Fruit fly (Drosophila melanogaster) whole organism, embryonic: Measurements from ENCODE around the gene Edg91.

Source experiments
- ATbp ChIP-seq: fragments of 200-800 bp; sonication (Bioruptor generic); optimal IDR thresholded peaks from 2 replicates; lab custom pipeline; 2017; ENCODE audit warnings: missing biosample characterization, mild to moderate bottlenecking, missing genetic modification characterization, missing genetic modification reagents
- Abd-B ChIP-seq: fragments of 200-800 bp; sonication (Bioruptor generic); optimal IDR thresholded peaks from 2 replicates; lab custom pipeline; 2018; ENCODE audit warnings: missing biosample characterization, mild to moderate bottlenecking, missing genetic modification characterization, moderate library complexity
- CG10209 ChIP-seq: fragments of 200-800 bp; sonication (Bioruptor generic); optimal IDR thresholded peaks from 3 replicates; lab custom pipeline; 2017; ENCODE audit warnings: missing biosample characterization, mild to moderate bottlenecking, missing genetic modification characterization, missing genetic modification reagents
- CG11456 ChIP-seq: fragments of 200-800 bp; sonication (Bioruptor generic); IDR thresholded peaks from 3 replicates; pipeline ENCODE4 v1.3.6; 2022; ENCODE audit warnings: missing biosample characterization, missing genetic modification characterization
- CG11560 ChIP-seq: fragments of 200-800 bp; sonication (Bioruptor generic); IDR thresholded peaks from 3 replicates; pipeline ENCODE4 v1.3.6; 2022; ENCODE audit warnings: missing biosample characterization, missing genetic modification characterization
- CG13296 ChIP-seq: fragments of 200-800 bp; sonication (Bioruptor generic); optimal IDR thresholded peaks from 3 replicates; lab custom pipeline; 2018; ENCODE audit warnings: missing biosample characterization, mild to moderate bottlenecking, missing genetic modification characterization
- CG14860 ChIP-seq: fragments of 200-800 bp; sonication (Bioruptor generic); IDR thresholded peaks from 3 replicates; pipeline ENCODE4 v1.3.6; 2022; ENCODE audit warnings: missing biosample characterization, missing genetic modification characterization; ENCODE audit not compliant: partially characterized antibody
- CG3838 ChIP-seq: fragments of 200-800 bp; sonication (Bioruptor generic); optimal IDR thresholded peaks from 3 replicates; lab custom pipeline; 2016; ENCODE audit warnings: missing biosample characterization, missing genetic modification characterization
- CG4707 ChIP-seq: fragments of 200-800 bp; sonication (Bioruptor generic); optimal IDR thresholded peaks from 2 replicates; lab custom pipeline; 2018; ENCODE audit warnings: missing biosample characterization, mild to moderate bottlenecking, missing genetic modification characterization, moderate library complexity
- CG9876 ChIP-seq: fragments of 200-800 bp; sonication (Bioruptor generic); optimal IDR thresholded peaks from 2 replicates; lab custom pipeline; 2016; ENCODE audit warnings: missing biosample characterization, missing genetic modification characterization
- D ChIP-seq, 2 experiments: fragments of 200-800 bp in 1 of 2; fragments of >200 bp in 1 of 2; sonication (Bioruptor generic) in 1 of 2; optimal IDR thresholded peaks; 2 replicates in 1 of 2; 3 replicates in 1 of 2; lab custom pipeline; 2017; ENCODE audit warnings: mild to moderate bottlenecking in 1 of 2, missing biosample characterization in 1 of 2, missing genetic modification characterization in 1 of 2, missing genetic modification reagents in 1 of 2
- Dbx ChIP-seq: fragments of 200-800 bp; sonication (Bioruptor generic); IDR thresholded peaks from 3 replicates; pipeline ENCODE4 v1.3.6; 2022; ENCODE audit warnings: missing biosample characterization, missing genetic modification characterization
- Doc3 ChIP-seq: fragments of 200-800 bp; sonication (Bioruptor generic); IDR thresholded peaks from 3 replicates; pipeline ENCODE4 v1.3.6; 2022; ENCODE audit warnings: missing biosample characterization, missing genetic modification characterization; ENCODE audit not compliant: partially characterized antibody
- E2f1 ChIP-seq: fragments of 200-800 bp; sonication (Bioruptor generic); IDR thresholded peaks from 2 replicates; pipeline ENCODE4 v1.3.6; 2022; ENCODE audit warnings: missing biosample characterization, missing genetic modification characterization
- Ets65A ChIP-seq: fragments of 200-800 bp; sonication (Bioruptor generic); peaks from one replicate; lab custom pipeline; 2016; ENCODE audit warnings: missing biosample characterization, missing genetic modification characterization
- HLH3B ChIP-seq: fragments of 200-800 bp; sonication (Bioruptor generic); IDR thresholded peaks from 2 replicates; pipeline ENCODE4 v1.3.6; 2022; ENCODE audit warnings: missing biosample characterization, missing genetic modification characterization
- Hsf ChIP-seq: fragments of 200-800 bp; sonication (Bioruptor generic); optimal IDR thresholded peaks from 3 replicates; lab custom pipeline; 2016; ENCODE audit warnings: missing biosample characterization, missing genetic modification characterization
- Med ChIP-seq: fragments of 200-800 bp; sonication (Bioruptor generic); peaks from one replicate; lab custom pipeline; 2016; ENCODE audit warnings: missing biosample characterization, missing genetic modification characterization, mild to moderate bottlenecking, inconsistent platforms, moderate library complexity
- Nf-YB ChIP-seq: fragments of 200-800 bp; sonication (Bioruptor generic); optimal IDR thresholded peaks from 3 replicates; lab custom pipeline; 2019; ENCODE audit warnings: missing biosample characterization, mild to moderate bottlenecking, missing genetic modification characterization, moderate library complexity
- Nf-YC ChIP-seq: fragments of 200-800 bp; optimal IDR thresholded peaks from 3 replicates; lab custom pipeline; 2019; ENCODE audit warnings: missing biosample characterization, mild to moderate bottlenecking, missing genetic modification characterization, moderate library complexity
- Opbp ChIP-seq: fragments of 200-800 bp; sonication (Bioruptor generic); IDR thresholded peaks from 3 replicates; pipeline ENCODE4 v1.3.6; 2022; ENCODE audit warnings: missing biosample characterization, missing genetic modification characterization; ENCODE audit not compliant: partially characterized antibody
- Sry-δ ChIP-seq: fragments of 200-800 bp; sonication (Bioruptor generic); optimal IDR thresholded peaks from 2 replicates; lab custom pipeline; 2016; ENCODE audit warnings: missing biosample characterization, missing genetic modification characterization
- aop ChIP-seq: fragments of 200-800 bp; sonication (Bioruptor generic); IDR thresholded peaks from 2 replicates; pipeline ENCODE4 v1.3.6; 2022; ENCODE audit warnings: missing biosample characterization, missing genetic modification characterization
- bbx ChIP-seq: fragments of 200-800 bp; sonication (Bioruptor generic); IDR thresholded peaks from 2 replicates; pipeline ENCODE4 v1.3.6; 2022; ENCODE audit warnings: missing biosample characterization, missing genetic modification characterization; ENCODE audit not compliant: partially characterized antibody
- bowl ChIP-seq: fragments of 200-800 bp; sonication (Bioruptor generic); IDR thresholded peaks from 2 replicates; pipeline ENCODE4 v1.3.6; 2022; ENCODE audit warnings: missing biosample characterization, missing genetic modification characterization
- disco-r ChIP-seq: fragments of 200-800 bp; sonication (Bioruptor generic); optimal IDR thresholded peaks from 2 replicates; lab custom pipeline; 2016; ENCODE audit warnings: missing biosample characterization, missing genetic modification characterization
- hb ChIP-seq: fragments of 200-800 bp; sonication (Bioruptor generic); IDR thresholded peaks from 3 replicates; pipeline ENCODE4 v1.3.6; 2022; ENCODE audit warnings: missing biosample characterization, missing genetic modification characterization; ENCODE audit not compliant: partially characterized antibody
- her ChIP-seq: fragments of 200-800 bp; sonication (Bioruptor generic); optimal IDR thresholded peaks from 2 replicates; lab custom pipeline; 2016; ENCODE audit warnings: missing biosample characterization, missing genetic modification characterization
- lmd ChIP-seq: fragments of 200-800 bp; sonication (Bioruptor generic); IDR thresholded peaks from 2 replicates; pipeline ENCODE4 v1.3.6; 2022; ENCODE audit warnings: missing biosample characterization, missing genetic modification characterization
- maf-S ChIP-seq: fragments of 200-800 bp; sonication (Bioruptor generic); optimal IDR thresholded peaks from 2 replicates; lab custom pipeline; 2016; ENCODE audit warnings: missing biosample characterization, missing genetic modification characterization
- pfk ChIP-seq: fragments of 200-800 bp; sonication (Bioruptor generic); optimal IDR thresholded peaks from 2 replicates; lab custom pipeline; 2018; ENCODE audit warnings: missing biosample characterization, mild to moderate bottlenecking, missing genetic modification characterization, moderate library complexity
- pho ChIP-seq: fragments of 200-800 bp; sonication (Bioruptor generic); optimal IDR thresholded peaks from 2 replicates; lab custom pipeline; 2016; ENCODE audit warnings: missing biosample characterization, missing genetic modification characterization
- prd ChIP-seq, 3 experiments: fragments of >200 bp in 2 of 3; fragments of 200-800 bp in 1 of 3; sonication (Bioruptor generic) in 1 of 3; optimal IDR thresholded peaks in 2 of 3; IDR thresholded peaks in 1 of 3; 2 replicates in 2 of 3; 3 replicates in 1 of 3; pipeline versions ENCODE4 v1.3.6 to Lab custom; 2017 to 2022; ENCODE audit warnings: missing biosample characterization in 1 of 3, missing genetic modification characterization in 1 of 3
- schlank ChIP-seq: fragments of 200-800 bp; sonication (Bioruptor generic); optimal IDR thresholded peaks from 2 replicates; lab custom pipeline; 2018; ENCODE audit warnings: missing biosample characterization, mild to moderate bottlenecking, missing genetic modification characterization
- sisA ChIP-seq: fragments of 200-800 bp; sonication (Bioruptor generic); IDR thresholded peaks from 2 replicates; pipeline ENCODE4 v1.3.6; 2022; ENCODE audit warnings: missing biosample characterization, missing genetic modification characterization
- tin ChIP-seq: fragments of 200-800 bp; sonication (Bioruptor generic); optimal IDR thresholded peaks from 3 replicates; lab custom pipeline; 2016; ENCODE audit warnings: missing biosample characterization, missing genetic modification characterization
- z ChIP-seq: fragments of 200-800 bp; sonication (Bioruptor generic); IDR thresholded peaks from 3 replicates; pipeline ENCODE4 v1.3.6; 2022; ENCODE audit warnings: missing biosample characterization, missing genetic modification characterization

Edg91 gene

dm6 chr3R:17603717-17604116 is 7.6 kb downstream of the Edg91 start (continued):
- 0 out of 2 replicates have a peak, but pooled peaks have one; percentile 35 for TF ChIP-seq bbx (GFP tag; lab: Robert Waterston, UW)

dm6 chr3R:17602974-17603373 is 8.3 kb downstream of the Edg91 start:
- TF ChIP-seq prd (optimal IDR thresholded peaks at IDR 0.05; lab: Kevin White, UChicago) (no peak), prd (GFP tag; IDR thresholded peaks at IDR 0.05; lab: Robert Waterston, UW) (0 out of 3 replicates have a peak, but pooled peaks have one; percentile 9), Dbx (GFP tag; lab: Robert Waterston, UW) (no peak), Ets65A (GFP tag; lab: Kevin White, UChicago) (peak; percentile 18), D (optimal IDR thresholded peaks at IDR 0.05; lab: Kevin White, UChicago) (peak; percentile 95), D (GFP tag; optimal IDR thresholded peaks at IDR 0.05; lab: Kevin White, UChicago) (no peak), disco-r (GFP tag; lab: Kevin White, UChicago) (no peak), Opbp (0 out of 3 replicates have a peak, but pooled peaks have one; percentile 9)

- TF ChIP-seq Nf-YC (tag; lab: Kevin White, UChicago) (peak; percentile 53), Nf-YB (GFP tag; lab: Kevin White, UChicago) (peak; percentile 72), Med (GFP tag; lab: Kevin White, UChicago) (peak; percentile 36), HLH3B (GFP tag; lab: Robert Waterston, UW) (no peak)
Observed at dm6 chr3R:17601866-17602265, 9.4 kb downstream of the Edg91 start.

dm6 chr3R:17599695-17600094 is 11.6 kb downstream of the Edg91 start:
- TF ChIP-seq lmd (GFP tag; lab: Robert Waterston, UW), result peak; percentile 6; the same call in 1 of the 2 replicates
- no peak for TF ChIP-seq Abd-B (GFP tag; lab: Kevin White, UChicago)
- peak; percentile 79 for TF ChIP-seq Nf-YC (tag; lab: Kevin White, UChicago)
- TF ChIP-seq CG14860 (GFP tag; lab: Robert Waterston, UW), result no peak
- TF ChIP-seq z (GFP tag; lab: Robert Waterston, UW), result 0 out of 3 replicates have a peak, but pooled peaks have one; percentile 27
- peak; percentile 83 for TF ChIP-seq Nf-YB (GFP tag; lab: Kevin White, UChicago)
- 0 out of 3 replicates have a peak, but pooled peaks have one; percentile 40 for TF ChIP-seq hb (GFP tag; lab: Robert Waterston, UW)
- TF ChIP-seq pfk (GFP tag; lab: Kevin White, UChicago), result no peak
- TF ChIP-seq, all 482 proteins: peak for 5

- TF ChIP-seq ATbp (GFP tag; lab: Kevin White, UChicago) (no peak), E2f1 (GFP tag; lab: Robert Waterston, UW) (no peak), Doc3 (GFP tag; lab: Robert Waterston, UW) (no peak), maf-S (no peak), tin (GFP tag; lab: Kevin White, UChicago) (no peak), CG9876 (no peak), CG13296 (no peak), sisA (GFP tag; lab: Robert Waterston, UW) (no peak), CG4707 (no peak), CG11456 (GFP tag; lab: Robert Waterston, UW) (no peak), schlank (tag; lab: Kevin White, UChicago) (no peak), her (GFP tag; lab: Kevin White, UChicago) (no peak), CG3838 (no peak), bowl (GFP tag; lab: Robert Waterston, UW) (no peak), Hsf (GFP tag; lab: Kevin White, UChicago) (no peak), aop (GFP tag; lab: Robert Waterston, UW) (no peak), CG10209 (no peak), Sry-δ (GFP tag; lab: Kevin White, UChicago) (no peak), CG11560 (tag; lab: Robert Waterston, UW) (no peak), pho (GFP tag; lab: Kevin White, UChicago) (no peak)
Observed at dm6 chr3R:17596236-17596635, 15.1 kb downstream of the Edg91 start, which contains the start of gene CG7606. Gene CG7606, plus strand, starts transcription at chr3R:17596536.
